Worm (Caenorhabditis elegans): ENCODE data around the gene psme-3.

- TF ChIP-seq hlh-13 (GFP tag; optimal IDR thresholded peaks at IDR 0.05) (no peak), ets-4 (tag; optimal IDR thresholded peaks at IDR 0.05) (no peak), odd-2 (tag; optimal IDR thresholded peaks at IDR 0.05) (no peak), sox-4 (tag; optimal IDR thresholded peaks at IDR 0.05) (no peak), lin-11 (tag; optimal IDR thresholded peaks at IDR 0.05) (no peak)
These were observed 2.3 kb upstream of the psme-3 start, which contains the start of gene Y66D12A.10 for ce11 chrIII:11565602-11566001.

Measured in whole organism, late embryonic.